Fruit fly (Drosophila melanogaster) whole organism, embryonic: ENCODE results near the gene hry.
A peak's percentile ranks its signal among the peaks of the same experiment; 100 is the strongest.

Source experiments
- Atf3 ChIP-seq: fragments of 200-800 bp; sonication (Bioruptor generic); optimal IDR thresholded peaks from 3 replicates; lab custom pipeline; 2016; ENCODE audit warnings: missing biosample characterization, missing genetic modification characterization
- CG10274 ChIP-seq: fragments of 200-800 bp; sonication (Bioruptor generic); optimal IDR thresholded peaks from 3 replicates; lab custom pipeline; 2017; ENCODE audit warnings: missing biosample characterization, mild to moderate bottlenecking, missing genetic modification characterization
- CG10462 ChIP-seq: fragments of 200-800 bp; sonication (Bioruptor generic); optimal IDR thresholded peaks from 2 replicates; lab custom pipeline; 2016; ENCODE audit warnings: missing biosample characterization, missing genetic modification characterization
- CG10654 ChIP-seq: fragments of 200-800 bp; sonication (Bioruptor generic); optimal IDR thresholded peaks from 2 replicates; lab custom pipeline; 2016; ENCODE audit warnings: missing biosample characterization, missing genetic modification characterization
- CG12155 ChIP-seq: fragments of 200-800 bp; sonication (Bioruptor generic); optimal IDR thresholded peaks from 3 replicates; lab custom pipeline; 2016; ENCODE audit warnings: missing biosample characterization, missing genetic modification characterization
- CG12769 ChIP-seq: fragments of 200-800 bp; sonication (Bioruptor generic); optimal IDR thresholded peaks from 2 replicates; lab custom pipeline; 2019; ENCODE audit warnings: missing biosample characterization, mild to moderate bottlenecking, missing genetic modification characterization, moderate library complexity
- CG14965 ChIP-seq: fragments of 200-800 bp; sonication (Bioruptor generic); optimal IDR thresholded peaks from 2 replicates; lab custom pipeline; 2016; ENCODE audit warnings: missing biosample characterization, missing genetic modification characterization, borderline replicate concordance
- CG15696 ChIP-seq: fragments of 200-800 bp; sonication (Bioruptor generic); optimal IDR thresholded peaks from 2 replicates; lab custom pipeline; 2019; ENCODE audit warnings: missing biosample characterization, mild to moderate bottlenecking, missing genetic modification characterization, moderate library complexity
- CG1603 ChIP-seq: fragments of 200-800 bp; sonication (Bioruptor generic); optimal IDR thresholded peaks from 2 replicates; lab custom pipeline; 2019; ENCODE audit warnings: missing biosample characterization, mild to moderate bottlenecking, missing genetic modification characterization, moderate library complexity
- CG16813 ChIP-seq: fragments of 200-800 bp; sonication (Bioruptor generic); IDR thresholded peaks from 3 replicates; pipeline ENCODE4 v1.3.6; 2022; ENCODE audit warnings: missing biosample characterization, missing genetic modification characterization; ENCODE audit not compliant: partially characterized antibody
- CG17328 ChIP-seq: fragments of 200-800 bp; sonication (Bioruptor generic); IDR thresholded peaks from 2 replicates; pipeline ENCODE4 v1.3.6; 2022; ENCODE audit warnings: missing biosample characterization, missing genetic modification characterization
- CG17361 ChIP-seq: fragments of 200-800 bp; sonication (Bioruptor generic); IDR thresholded peaks from 3 replicates; pipeline ENCODE4 v1.3.6; 2022; ENCODE audit warnings: missing biosample characterization, missing genetic modification characterization
- CG17802 ChIP-seq: fragments of 200-800 bp; sonication (Bioruptor generic); optimal IDR thresholded peaks from 2 replicates; lab custom pipeline; 2018; ENCODE audit warnings: missing biosample characterization, mild to moderate bottlenecking, missing genetic modification characterization, moderate library complexity
- CG30431 ChIP-seq: fragments of 200-800 bp; sonication (Bioruptor generic); optimal IDR thresholded peaks from 2 replicates; lab custom pipeline; 2017; ENCODE audit warnings: missing biosample characterization, missing genetic modification characterization
- CG32532 ChIP-seq: fragments of 200-800 bp; sonication (Bioruptor generic); IDR thresholded peaks from 2 replicates; pipeline ENCODE4 v1.3.6; 2022; ENCODE audit warnings: missing biosample characterization, missing genetic modification characterization
- CG33213 ChIP-seq: fragments of 200-800 bp; sonication (Bioruptor generic); optimal IDR thresholded peaks from 3 replicates; lab custom pipeline; 2016; ENCODE audit warnings: missing biosample characterization, missing genetic modification characterization
- CG3847 ChIP-seq: fragments of 200-800 bp; sonication (Bioruptor generic); IDR thresholded peaks from 2 replicates; pipeline ENCODE4 v1.3.6; 2022; ENCODE audit warnings: missing biosample characterization, missing genetic modification characterization
- CG43689 ChIP-seq: fragments of 200-800 bp; sonication (Bioruptor generic); IDR thresholded peaks from 2 replicates; pipeline ENCODE4 v1.3.6; 2022; ENCODE audit warnings: missing biosample characterization, missing genetic modification characterization
- CG4820 ChIP-seq: fragments of 200-800 bp; sonication (Bioruptor generic); optimal IDR thresholded peaks from 3 replicates; lab custom pipeline; 2016; ENCODE audit warnings: missing biosample characterization, missing genetic modification characterization
- CG5953 ChIP-seq: fragments of 200-800 bp; sonication (Bioruptor generic); IDR thresholded peaks from 2 replicates; pipeline ENCODE4 v1.3.6; 2022; ENCODE audit warnings: missing biosample characterization, missing genetic modification characterization
- CG8765 ChIP-seq: fragments of 200-800 bp; sonication (Bioruptor generic); IDR thresholded peaks from 2 replicates; pipeline ENCODE4 v1.3.6; 2022; ENCODE audit warnings: missing biosample characterization, missing genetic modification characterization
- Dref ChIP-seq: fragments of 200-800 bp; sonication (Bioruptor generic); IDR thresholded peaks from 2 replicates; pipeline ENCODE4 v1.3.6; 2022; ENCODE audit warnings: missing biosample characterization, missing genetic modification characterization
- Hmr ChIP-seq: fragments of 200-800 bp; sonication (Bioruptor generic); optimal IDR thresholded peaks from 3 replicates; lab custom pipeline; 2017; ENCODE audit warnings: mild to moderate bottlenecking, missing biosample characterization, missing genetic modification reagents, missing genetic modification characterization
- Hr3 ChIP-seq: fragments of 200-800 bp; sonication (Bioruptor generic); optimal IDR thresholded peaks from 3 replicates; lab custom pipeline; 2016; ENCODE audit warnings: missing biosample characterization, missing genetic modification characterization
- NFAT ChIP-seq: fragments of 200-800 bp; sonication (Bioruptor generic); IDR thresholded peaks from 2 replicates; pipeline ENCODE4 v1.3.6; 2022; ENCODE audit warnings: missing biosample characterization, missing genetic modification characterization
- Oaz ChIP-seq: fragments of 200-800 bp; sonication (Bioruptor generic); IDR thresholded peaks from 2 replicates; pipeline ENCODE4 v1.3.6; 2022; ENCODE audit warnings: missing biosample characterization, missing genetic modification characterization
- Six4 ChIP-seq: fragments of 200-800 bp; sonication (Bioruptor generic); optimal IDR thresholded peaks from 2 replicates; lab custom pipeline; 2016; ENCODE audit warnings: missing biosample characterization, missing genetic modification characterization
- Sox100B ChIP-seq: fragments of 200-800 bp; sonication (Bioruptor generic); optimal IDR thresholded peaks from 3 replicates; lab custom pipeline; 2018; ENCODE audit warnings: missing biosample characterization, mild to moderate bottlenecking, missing genetic modification characterization
- Sry-β ChIP-seq: fragments of 200-800 bp; sonication (Bioruptor generic); optimal IDR thresholded peaks from 2 replicates; lab custom pipeline; 2018; ENCODE audit warnings: missing biosample characterization, mild to moderate bottlenecking, missing genetic modification characterization, moderate library complexity
- Stat92E ChIP-seq, 3 experiments: fragments of >200 bp in 2 of 3; fragments of 200-800 bp in 1 of 3; sonication (Bioruptor generic) in 1 of 3; optimal IDR thresholded peaks; 2 replicates each; lab custom pipeline; 2017 to 2019; ENCODE audit warnings: missing biosample characterization in 3 of 3, missing genetic modification characterization in 3 of 3, mild to moderate bottlenecking in 1 of 3, moderate library complexity in 1 of 3
- Vsx1 ChIP-seq: fragments of 200-800 bp; sonication (Bioruptor generic); optimal IDR thresholded peaks from 2 replicates; lab custom pipeline; 2017; ENCODE audit warnings: missing biosample characterization, mild to moderate bottlenecking, missing genetic modification characterization, missing genetic modification reagents
- ato ChIP-seq: fragments of 200-800 bp; sonication (Bioruptor generic); IDR thresholded peaks from 2 replicates; pipeline ENCODE4 v1.3.6; 2022; ENCODE audit warnings: missing biosample characterization, missing genetic modification characterization; ENCODE audit not compliant: partially characterized antibody
- cas ChIP-seq: fragments of 200-800 bp; sonication (Bioruptor generic); IDR thresholded peaks from 2 replicates; pipeline ENCODE4 v1.3.6; 2022; ENCODE audit warnings: missing biosample characterization, missing genetic modification characterization
- chm ChIP-seq: fragments of 200-800 bp; sonication (Bioruptor generic); IDR thresholded peaks from 2 replicates; pipeline ENCODE4 v1.3.6; 2022; ENCODE audit warnings: missing biosample characterization, missing genetic modification characterization
- danr ChIP-seq: fragments of 200-800 bp; sonication (Bioruptor generic); IDR thresholded peaks from 2 replicates; pipeline ENCODE4 v1.3.6; 2022; ENCODE audit warnings: missing biosample characterization, missing genetic modification characterization
- dmrt99B ChIP-seq: fragments of 200-800 bp; sonication (Bioruptor generic); optimal IDR thresholded peaks from 2 replicates; lab custom pipeline; 2018; ENCODE audit warnings: missing biosample characterization, mild to moderate bottlenecking, missing genetic modification characterization, moderate library complexity
- ftz-f1 ChIP-seq: fragments of 200-800 bp; sonication (Bioruptor generic); optimal IDR thresholded peaks from 2 replicates; lab custom pipeline; 2016; ENCODE audit warnings: missing biosample characterization, missing genetic modification characterization
- gcm2 ChIP-seq: fragments of 200-800 bp; sonication (Bioruptor generic); optimal IDR thresholded peaks from 2 replicates; lab custom pipeline; 2016; ENCODE audit warnings: missing biosample characterization, missing genetic modification characterization
- gfzf ChIP-seq: fragments of 200-800 bp; sonication (Bioruptor generic); optimal IDR thresholded peaks from 2 replicates; lab custom pipeline; 2016; ENCODE audit warnings: missing biosample characterization, mild to moderate bottlenecking, missing genetic modification characterization, moderate library complexity
- hb ChIP-seq: fragments of 200-800 bp; sonication (Bioruptor generic); IDR thresholded peaks from 3 replicates; pipeline ENCODE4 v1.3.6; 2022; ENCODE audit warnings: missing biosample characterization, missing genetic modification characterization; ENCODE audit not compliant: partially characterized antibody
- hkb ChIP-seq, 2 experiments: fragments of 200-800 bp in 1 of 2; fragments of >200 bp in 1 of 2; sonication (Bioruptor generic) in 1 of 2; IDR thresholded peaks in 1 of 2; optimal IDR thresholded peaks in 1 of 2; 2 replicates each; pipeline versions ENCODE4 v1.3.6 to Lab custom; 2017 to 2022; ENCODE audit warnings: missing biosample characterization in 1 of 2, missing genetic modification characterization in 1 of 2
- kni ChIP-seq: fragments of 200-800 bp; sonication (Bioruptor generic); optimal IDR thresholded peaks from 3 replicates; lab custom pipeline; 2017; ENCODE audit warnings: mild to moderate bottlenecking, missing biosample characterization, missing genetic modification reagents, missing genetic modification characterization
- psq ChIP-seq: fragments of 200-800 bp; sonication (Bioruptor generic); optimal IDR thresholded peaks from 2 replicates; lab custom pipeline; 2017; ENCODE audit warnings: missing biosample characterization, missing genetic modification characterization
- schlank ChIP-seq: fragments of 200-800 bp; sonication (Bioruptor generic); optimal IDR thresholded peaks from 2 replicates; lab custom pipeline; 2018; ENCODE audit warnings: missing biosample characterization, mild to moderate bottlenecking, missing genetic modification characterization
- sd ChIP-seq: fragments of 200-800 bp; sonication (Bioruptor generic); optimal IDR thresholded peaks from 3 replicates; lab custom pipeline; 2018; ENCODE audit warnings: missing biosample characterization, mild to moderate bottlenecking, missing genetic modification characterization, moderate library complexity
- sens ChIP-seq: fragments of 200-800 bp; sonication (Bioruptor generic); peaks from one replicate; lab custom pipeline; 2016; ENCODE audit warnings: missing biosample characterization, missing genetic modification characterization
- so ChIP-seq: fragments of 200-800 bp; sonication (Bioruptor generic); IDR thresholded peaks from 3 replicates; pipeline ENCODE4 v1.3.6; 2022; ENCODE audit warnings: missing biosample characterization, missing genetic modification characterization
- toy ChIP-seq: fragments of 200-800 bp; sonication (Bioruptor generic); IDR thresholded peaks from 2 replicates; pipeline ENCODE4 v1.3.6; 2022; ENCODE audit warnings: missing biosample characterization, missing genetic modification characterization
- trh ChIP-seq: fragments of 200-800 bp; sonication (Bioruptor generic); optimal IDR thresholded peaks from 2 replicates; lab custom pipeline; 2016; ENCODE audit warnings: missing biosample characterization, missing genetic modification characterization
- wek ChIP-seq: fragments of 200-800 bp; sonication (Bioruptor generic); optimal IDR thresholded peaks from 3 replicates; lab custom pipeline; 2018; ENCODE audit warnings: missing biosample characterization, mild to moderate bottlenecking, missing genetic modification characterization, moderate library complexity
- z ChIP-seq: fragments of 200-800 bp; sonication (Bioruptor generic); IDR thresholded peaks from 3 replicates; pipeline ENCODE4 v1.3.6; 2022; ENCODE audit warnings: missing biosample characterization, missing genetic modification characterization

hry gene

DNA sequence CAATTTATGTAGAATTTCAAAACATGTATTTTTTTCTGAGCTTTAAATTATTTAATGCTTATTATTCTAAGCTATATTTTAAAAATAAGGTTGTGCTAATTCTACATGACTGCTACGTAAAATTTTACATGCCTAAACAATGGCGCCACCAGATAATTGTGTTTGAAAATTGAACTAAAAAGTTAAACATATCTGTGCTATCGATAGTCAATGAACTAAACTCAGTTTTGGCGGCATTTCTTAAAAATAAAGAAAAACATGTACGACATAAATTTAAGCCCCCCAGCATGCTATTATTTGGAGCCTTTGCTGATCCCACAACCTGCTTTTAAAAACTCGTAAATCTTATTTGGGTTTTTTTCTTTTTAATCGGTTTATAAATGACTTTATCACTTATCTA lies 43.0 kb downstream of the hry start (continued):
- peak; percentile 30; the same call in 1 of the 3 replicates for TF ChIP-seq CG17361
- no peak for TF ChIP-seq Atf3 (GFP tag; lab: Kevin White, UChicago)
- TF ChIP-seq CG30431 (GFP tag; lab: Kevin White, UChicago): no peak
- TF ChIP-seq trh (GFP tag; lab: Kevin White, UChicago): no peak
- TF ChIP-seq CG32532: peak; percentile 62
- TF ChIP-seq Hmr (GFP tag; lab: Kevin White, UChicago): peak; percentile 21
- TF ChIP-seq CG43689 (GFP tag; lab: Robert Waterston, UW): no peak
- no peak for TF ChIP-seq so (GFP tag; lab: Robert Waterston, UW)
- TF ChIP-seq Dref (GFP tag; lab: Robert Waterston, UW): peak; percentile 91
- TF ChIP-seq psq: no peak
- TF ChIP-seq sens (GFP tag; lab: Kevin White, UChicago): peak; percentile 40
- TF ChIP-seq CG8765 (GFP tag; lab: Robert Waterston, UW): no peak
- no peak for TF ChIP-seq CG3847 (GFP tag; lab: Robert Waterston, UW)
- peak in 1 of 3 experiments; percentile 43 for TF ChIP-seq Stat92E (GFP tag; optimal IDR thresholded peaks at IDR 0.05; lab: Kevin White, UChicago)
- peak; percentile 27 for TF ChIP-seq dmrt99B
- TF ChIP-seq CG1603: peak; percentile 60
- peak; percentile 49; the same call in 1 of the 2 replicates for TF ChIP-seq ato (GFP tag; lab: Robert Waterston, UW)
- TF ChIP-seq wek: no peak
- peak; percentile 7 for TF ChIP-seq CG15696 (tag; lab: Kevin White, UChicago)
- TF ChIP-seq chm (GFP tag; lab: Robert Waterston, UW): no peak
- TF ChIP-seq CG12155: no peak
- no peak for TF ChIP-seq Sox100B
- no peak for TF ChIP-seq CG10462 (GFP tag; lab: Kevin White, UChicago)
- peak; percentile 95 for TF ChIP-seq sd (tag; lab: Kevin White, UChicago)
- TF ChIP-seq CG5953 (GFP tag; lab: Robert Waterston, UW): no peak
- TF ChIP-seq z (GFP tag; lab: Robert Waterston, UW): no peak
- no peak for TF ChIP-seq CG17328 (GFP tag; lab: Robert Waterston, UW)
- TF ChIP-seq Hr3: no peak
- no peak for TF ChIP-seq kni
- TF ChIP-seq CG33213 (GFP tag; lab: Kevin White, UChicago): peak; percentile 0
- no peak for TF ChIP-seq toy (GFP tag; lab: Robert Waterston, UW)
- no peak for TF ChIP-seq CG14965 (GFP tag; lab: Kevin White, UChicago)
- TF ChIP-seq cas (GFP tag; lab: Robert Waterston, UW): no peak
- TF ChIP-seq CG4820 (GFP tag; lab: Kevin White, UChicago): no peak
- no peak for TF ChIP-seq CG12769 (tag; lab: Kevin White, UChicago)
- peak; percentile 32; the same call in 1 of the 2 replicates for TF ChIP-seq NFAT (GFP tag; lab: Robert Waterston, UW)
- TF ChIP-seq Vsx1 (GFP tag; lab: Kevin White, UChicago): no peak
- TF ChIP-seq hkb (optimal IDR thresholded peaks at IDR 0.05; lab: Kevin White, UChicago): no peak
- no peak for TF ChIP-seq hkb (GFP tag; IDR thresholded peaks at IDR 0.05; lab: Robert Waterston, UW)
- TF ChIP-seq CG10654 (GFP tag; lab: Kevin White, UChicago): no peak
- TF ChIP-seq Sry-β (GFP tag; lab: Kevin White, UChicago): no peak
- peak; percentile 16 for TF ChIP-seq gfzf
- TF ChIP-seq CG16813 (GFP tag; lab: Robert Waterston, UW): peak; percentile 75
- TF ChIP-seq gcm2 (GFP tag; lab: Kevin White, UChicago): no peak
- TF ChIP-seq Six4 (GFP tag; lab: Kevin White, UChicago): no peak
- no peak for TF ChIP-seq ftz-f1 (GFP tag; lab: Kevin White, UChicago)
- TF ChIP-seq CG17802 (tag; lab: Kevin White, UChicago): no peak
- no peak for TF ChIP-seq Oaz
- TF ChIP-seq hb (GFP tag; lab: Robert Waterston, UW): 0 out of 3 replicates have a peak, but pooled peaks have one; percentile 12
- TF ChIP-seq CG10274 (GFP tag; lab: Kevin White, UChicago): no peak
- no peak for TF ChIP-seq schlank
- no peak for TF ChIP-seq danr (GFP tag; lab: Robert Waterston, UW)
